Worm (Caenorhabditis elegans): ENCODE results near the gene dohh-1.

- TF ChIP-seq klf-2 (GFP tag; conservative IDR thresholded peaks at IDR 0.05), result no peak
- no peak for TF ChIP-seq cog-1 (tag; optimal IDR thresholded peaks at IDR 0.05)
Measured at ce11 chrII:10544374-10544908, 35.3 kb upstream of the dohh-1 start.
